Worm (Caenorhabditis elegans) whole organism, L4 larva: ENCODE data around the gene ZK616.65.

Experiments used
- D1046.2 ChIP-seq: fragments of 200-800 bp; sonication (Bioruptor generic); IDR thresholded peaks from 2 replicates; pipeline ENCODE4 v1.3.6; 2022; ENCODE audit warnings: missing genetic modification characterization, missing compliant biosample characterization
- F26F4.8 ChIP-seq: fragments of 200-800 bp; sonication (Bioruptor generic); conservative IDR thresholded peaks from 2 replicates; pipeline ENCODE4 v1.3.6; 2022; ENCODE audit warnings: missing genetic modification characterization, missing compliant biosample characterization
- T20F7.1 ChIP-seq: fragments of 200-800 bp; sonication (Bioruptor generic); optimal IDR thresholded peaks from 2 replicates; lab custom pipeline; 2018; ENCODE audit warnings: mild to moderate bottlenecking, missing genetic modification characterization, missing compliant biosample characterization
- T26A8.4 ChIP-seq: fragments of 200-800 bp; sonication (Bioruptor generic); IDR thresholded peaks from 2 replicates; pipeline ENCODE4 v1.3.6; 2022; ENCODE audit warnings: missing genetic modification characterization, missing compliant biosample characterization
- Y48G9A.11 ChIP-seq: fragments of 200-800 bp; sonication (Bioruptor generic); IDR thresholded peaks from 2 replicates; pipeline ENCODE4 v1.3.6; 2022; ENCODE audit warnings: missing genetic modification reagents, missing genetic modification characterization, missing compliant biosample characterization
- Y5F2A.4 ChIP-seq: fragments of 200-800 bp; sonication (Bioruptor generic); optimal IDR thresholded peaks from 2 replicates; lab custom pipeline; 2018; ENCODE audit warnings: mild to moderate bottlenecking, missing genetic modification characterization, missing compliant biosample characterization
- ama-1 ChIP-seq: fragments of 150-350 bp; optimal IDR thresholded peaks from 2 replicates; lab custom pipeline; 2014; ENCODE audit warnings: inconsistent platforms, mixed read lengths
- arid-1 ChIP-seq: fragments of 200-800 bp; sonication (Bioruptor generic); conservative IDR thresholded peaks from 2 replicates; pipeline ENCODE4 v1.3.6; 2022; ENCODE audit warnings: missing genetic modification reagents, missing genetic modification characterization, missing compliant biosample characterization
- ceh-28 ChIP-seq: fragments of 150-350 bp; optimal IDR thresholded peaks from 2 replicates; lab custom pipeline; 2014; ENCODE audit warnings: missing biosample characterization, missing genetic modification reagents, missing genetic modification characterization
- ceh-44 ChIP-seq: fragments of 200-800 bp; sonication (Bioruptor generic); IDR thresholded peaks from 2 replicates; pipeline ENCODE4 v1.3.6; 2022; ENCODE audit warnings: missing genetic modification reagents, missing genetic modification characterization, missing compliant biosample characterization
- ceh-82 ChIP-seq: sonication (generic microtip); optimal IDR thresholded peaks from 2 replicates; lab custom pipeline; 2017; ENCODE audit warnings: missing biosample characterization, missing genetic modification characterization
- daf-12 ChIP-seq: fragments of 150-350 bp; optimal IDR thresholded peaks from 2 replicates; lab custom pipeline; 2014; ENCODE audit warnings: missing biosample characterization, missing genetic modification reagents, missing genetic modification characterization
- dpl-1 ChIP-seq: fragments of 150-350 bp; optimal IDR thresholded peaks from 2 replicates; lab custom pipeline; 2014; ENCODE audit warnings: missing biosample characterization, missing genetic modification reagents, missing genetic modification characterization
- egl-27 ChIP-seq: sonication (generic microtip); optimal IDR thresholded peaks from 3 replicates; lab custom pipeline; 2017; ENCODE audit warnings: missing biosample characterization, missing genetic modification reagents, missing genetic modification characterization
- egl-43 ChIP-seq: fragments of 200-800 bp; sonication (Bioruptor generic); IDR thresholded peaks from 2 replicates; pipeline ENCODE4 v1.3.6; 2022; ENCODE audit warnings: missing genetic modification reagents, missing genetic modification characterization, missing compliant biosample characterization
- fos-1 ChIP-seq: fragments of 150-350 bp; optimal IDR thresholded peaks from 2 replicates; lab custom pipeline; 2014; ENCODE audit warnings: missing biosample characterization, missing genetic modification characterization
- hlh-11 ChIP-seq: fragments of 200-800 bp; sonication (Bioruptor generic); optimal IDR thresholded peaks from 2 replicates; lab custom pipeline; 2018; ENCODE audit warnings: mild to moderate bottlenecking, missing genetic modification characterization, missing compliant biosample characterization
- hlh-30 ChIP-seq: sonication (generic microtip); optimal IDR thresholded peaks from 2 replicates; lab custom pipeline; 2017; ENCODE audit warnings: antibody characterized with exemption, mild to moderate bottlenecking, missing genetic modification characterization, missing compliant biosample characterization; ENCODE audit not compliant: insufficient read depth
- lim-7 ChIP-seq: fragments of 200-800 bp; sonication (Bioruptor generic); IDR thresholded peaks from 2 replicates; pipeline ENCODE4 v1.3.6; 2022; ENCODE audit warnings: missing genetic modification characterization, missing compliant biosample characterization
- lin-39 ChIP-seq: fragments of 150-350 bp; optimal IDR thresholded peaks from 2 replicates; lab custom pipeline; 2014; ENCODE audit warnings: missing biosample characterization, missing genetic modification reagents, missing genetic modification characterization
- lsy-2 ChIP-seq, 2 experiments: fragments of 150-350 bp in 1 of 2; sonication (generic microtip) in 1 of 2; optimal IDR thresholded peaks; 2 replicates each; lab custom pipeline; 2014 to 2017; ENCODE audit warnings: missing biosample characterization in 2 of 2, missing genetic modification characterization in 2 of 2
- madf-9 ChIP-seq: fragments of 200-800 bp; sonication (Bioruptor generic); conservative IDR thresholded peaks from 2 replicates; pipeline ENCODE4 v1.3.6; 2022; ENCODE audit warnings: missing genetic modification reagents, missing genetic modification characterization, missing compliant biosample characterization
- mdt-29 ChIP-seq: fragments of 200-800 bp; sonication (Bioruptor generic); IDR thresholded peaks from 2 replicates; pipeline ENCODE4 v1.3.6; 2022; ENCODE audit warnings: missing genetic modification reagents, missing genetic modification characterization, missing compliant biosample characterization
- nhr-237 ChIP-seq: sonication (generic microtip); optimal IDR thresholded peaks from 2 replicates; lab custom pipeline; 2017; ENCODE audit warnings: missing biosample characterization, missing genetic modification characterization
- nhr-28 ChIP-seq: fragments of 150-350 bp; optimal IDR thresholded peaks from 2 replicates; lab custom pipeline; 2014; ENCODE audit warnings: missing biosample characterization, missing genetic modification characterization
- nhr-42 ChIP-seq: fragments of 200-800 bp; sonication (Bioruptor generic); IDR thresholded peaks from 2 replicates; pipeline ENCODE4 v1.3.6; 2022; ENCODE audit warnings: missing genetic modification characterization, missing compliant biosample characterization
- php-3 ChIP-seq: fragments of 200-800 bp; sonication (Bioruptor generic); IDR thresholded peaks from 2 replicates; pipeline ENCODE4 v1.3.6; 2022; ENCODE audit warnings: missing genetic modification reagents, missing genetic modification characterization, missing compliant biosample characterization
- rbr-2 ChIP-seq: sonication (generic microtip); optimal IDR thresholded peaks from 2 replicates; lab custom pipeline; 2016; ENCODE audit warnings: missing genotype, missing genetic modification characterization, missing compliant biosample characterization
- sdz-12 ChIP-seq: fragments of 200-800 bp; sonication (Bioruptor generic); optimal IDR thresholded peaks from 2 replicates; lab custom pipeline; 2018; ENCODE audit warnings: mild to moderate bottlenecking, missing genetic modification characterization, missing compliant biosample characterization
- snpc-1.2 ChIP-seq: fragments of 200-800 bp; sonication (Bioruptor generic); IDR thresholded peaks from 2 replicates; pipeline ENCODE4 v1.3.6; 2022; ENCODE audit warnings: missing genetic modification reagents, missing genetic modification characterization, missing compliant biosample characterization
- snpc-4 ChIP-seq: fragments of 150-350 bp; optimal IDR thresholded peaks from 2 replicates; lab custom pipeline; 2014; ENCODE audit warnings: missing biosample characterization, missing genetic modification characterization
- tra-1 ChIP-seq: fragments of 200-800 bp; sonication (Bioruptor generic); IDR thresholded peaks from 2 replicates; pipeline ENCODE4 v1.3.6; 2022; ENCODE audit warnings: missing genetic modification reagents, missing genetic modification characterization, missing compliant biosample characterization
- unc-62 ChIP-seq, 3 experiments: fragments of 150-350 bp in 1 of 3; sonication (generic microtip); optimal IDR thresholded peaks in 2 of 3; peaks in 1 of 3; 1 replicate in 1 of 3; 2 replicates in 2 of 3; lab custom pipeline; 2014 to 2017; ENCODE audit warnings: missing biosample characterization in 3 of 3, missing genetic modification characterization in 3 of 3, missing genetic modification reagents in 3 of 3, missing genotype in 1 of 3
- zfp-2 ChIP-seq: sonication (generic microtip); optimal IDR thresholded peaks from 2 replicates; lab custom pipeline; 2016; ENCODE audit warnings: mild to moderate bottlenecking, missing genetic modification characterization, missing compliant biosample characterization
- zfp-3 ChIP-seq: fragments of 200-800 bp; sonication (Bioruptor generic); conservative IDR thresholded peaks from 2 replicates; pipeline ENCODE4 v1.3.6; 2022; ENCODE audit warnings: missing genetic modification reagents, missing genetic modification characterization, missing compliant biosample characterization
- ztf-7 ChIP-seq: fragments of 150-350 bp; optimal IDR thresholded peaks from 2 replicates; lab custom pipeline; 2014; ENCODE audit warnings: missing biosample characterization, missing genetic modification characterization

ZK616.65 gene

DNA sequence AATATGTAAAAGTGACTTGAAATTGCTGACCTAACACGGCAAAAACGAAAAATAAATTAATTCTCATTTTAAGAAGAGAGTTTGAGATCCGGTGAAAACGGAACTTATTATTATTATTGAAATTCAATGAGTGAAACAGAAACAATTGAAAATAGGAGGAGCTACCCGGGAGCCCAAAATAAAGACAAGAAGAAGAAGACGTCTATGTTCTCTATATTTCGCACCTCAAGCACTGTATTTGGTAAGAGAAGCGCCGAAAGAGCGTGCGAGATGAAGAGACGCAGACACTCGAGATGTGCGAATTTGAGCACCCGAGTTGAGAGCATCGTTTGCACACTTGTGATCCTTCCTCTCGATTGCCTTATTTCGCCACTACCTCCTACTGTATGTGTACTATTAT lies 4.7 kb upstream of the ZK616.65 start, which contains the start of gene spp-7:
Gene spp-7, minus strand, starts transcription at position 101 of the 400 bp plus-strand sequence.
- no peak for TF ChIP-seq hlh-11 (tag; lab: Kevin White, UChicago)
- TF ChIP-seq D1046.2 (GFP tag; lab: Robert Waterston, UW): no peak
- TF ChIP-seq nhr-28 (tag; lab: Kevin White, UChicago): no peak
- no peak for TF ChIP-seq egl-27 (tag; lab: Kevin White, UChicago)
- TF ChIP-seq ceh-82: no peak
- TF ChIP-seq Y5F2A.4 (GFP tag; lab: Kevin White, UChicago): no peak
- no peak for TF ChIP-seq tra-1 (GFP tag; lab: Robert Waterston, UW)
- no peak for TF ChIP-seq zfp-3
- TF ChIP-seq ztf-7 (tag; lab: Kevin White, UChicago): no peak
- TF ChIP-seq, all 104 proteins: peak for 0

- TF ChIP-seq ceh-28 (tag; lab: Kevin White, UChicago) (peak; percentile 85), egl-43 (GFP tag; lab: Robert Waterston, UW) (no peak), hlh-30 (tag; lab: Kevin White, UChicago) (no peak), dpl-1 (GFP tag; lab: Kevin White, UChicago) (no peak)
Measured at ce11 chrIV:5411641-5412337, 769 bp upstream of the ZK616.65 start, which contains the start of gene ZK616.8. Gene ZK616.8 (minus strand): TSS chrIV:5412193.

DNA sequence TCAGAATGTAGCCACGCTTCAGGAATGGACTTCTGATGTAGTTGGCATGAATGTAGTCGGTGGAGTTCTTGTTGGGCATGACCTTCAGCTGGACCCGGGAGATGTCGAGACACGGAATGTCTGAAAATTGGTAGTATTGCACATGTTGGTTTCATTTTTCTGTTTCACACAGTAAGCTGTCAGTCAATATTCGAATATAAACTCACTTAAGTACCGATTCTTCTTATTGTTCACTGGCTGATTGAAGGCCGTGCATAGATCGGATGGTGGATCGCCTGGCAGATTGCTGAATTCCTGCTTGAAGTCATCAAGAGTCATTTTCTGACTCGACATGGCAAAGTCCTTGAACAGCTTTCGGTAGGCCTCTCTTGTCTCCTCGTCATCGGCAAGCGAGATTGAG lies 1.9 kb downstream of the ZK616.65 start:
- TF ChIP-seq unc-62 (GFP tag; optimal IDR thresholded peaks at IDR 0.05 in 1 of 2; lab: Kevin White, UChicago) (peak in 1 of 2 experiments; percentile 95), unc-62 (tag; optimal IDR thresholded peaks at IDR 0.05; lab: Kevin White, UChicago) (no peak), zfp-2 (tag; lab: Kevin White, UChicago) (no peak)

- TF ChIP-seq rbr-2 (tag; lab: Kevin White, UChicago): no peak
- no peak for TF ChIP-seq snpc-4 (tag; lab: Kevin White, UChicago)
- TF ChIP-seq php-3: no peak
- TF ChIP-seq ama-1 (lab: Kevin White, UChicago): no peak
Measured at ce11 chrIV:5405345-5405744, 5.7 kb downstream of the ZK616.65 start, which contains the start of gene ZK616.61. Gene ZK616.61 (plus strand): TSS chrIV:5405645.

DNA sequence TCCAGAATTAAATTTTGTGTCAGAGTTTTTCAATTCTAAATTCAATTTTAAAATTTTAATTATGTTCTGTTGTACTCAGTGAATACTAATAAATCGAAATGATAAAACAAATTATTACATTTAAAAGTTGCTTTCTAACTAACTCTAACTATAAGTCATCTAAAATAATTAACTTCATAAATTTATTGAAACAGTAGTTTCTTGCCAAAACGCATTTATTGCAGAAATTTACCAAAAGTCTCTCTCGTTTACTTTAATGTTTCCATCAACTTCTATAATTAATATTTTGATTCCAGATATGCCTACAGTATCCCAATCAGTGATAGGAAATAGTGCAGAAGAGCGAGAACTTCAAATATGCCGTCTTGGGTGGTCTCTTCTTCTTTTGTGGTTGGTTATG lies 10.4 kb downstream of the ZK616.65 start, which contains the start of gene ZK616.1:
Gene ZK616.1, plus strand, starts transcription at position 301 of the 400 bp plus-strand sequence.
- TF ChIP-seq fos-1 (tag; lab: Kevin White, UChicago): no peak
- TF ChIP-seq lsy-2 (tag; optimal IDR thresholded peaks at IDR 0.05; lab: Kevin White, UChicago): no peak
- TF ChIP-seq unc-62 (GFP tag; optimal IDR thresholded peaks at IDR 0.05 in 1 of 2; lab: Kevin White, UChicago): peak in 1 of 2 experiments; percentile 16
- TF ChIP-seq unc-62 (tag; optimal IDR thresholded peaks at IDR 0.05; lab: Kevin White, UChicago): no peak

DNA sequence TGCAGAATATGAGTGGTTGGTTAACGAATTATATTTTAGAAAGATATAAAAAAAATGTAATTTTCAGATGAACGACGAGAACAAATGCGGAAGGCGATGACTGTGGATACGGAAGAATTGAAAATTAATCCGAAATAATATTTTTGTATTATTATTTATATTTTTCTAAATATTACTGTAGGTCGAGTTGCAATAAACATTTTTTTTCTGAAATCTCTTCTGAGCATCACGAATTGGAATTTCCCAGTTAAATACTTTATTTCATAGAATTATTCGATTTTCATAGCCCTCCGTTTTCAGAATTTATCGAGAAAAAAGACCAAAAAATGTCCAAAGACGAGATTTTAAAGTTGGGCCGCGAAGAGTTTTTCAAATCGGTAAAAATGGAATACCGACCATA lies 13.5 kb downstream of the ZK616.65 start, which contains the start of gene ZK616.2:
Gene ZK616.2, plus strand, starts transcription at position 301 of the 400 bp plus-strand sequence.
- TF ChIP-seq ceh-44 (GFP tag; lab: Robert Waterston, UW): no peak
- no peak for TF ChIP-seq nhr-237
- TF ChIP-seq F26F4.8 (GFP tag; lab: Robert Waterston, UW): no peak
- no peak for TF ChIP-seq madf-9 (GFP tag; lab: Robert Waterston, UW)
- TF ChIP-seq Y48G9A.11: no peak
- no peak for TF ChIP-seq arid-1 (GFP tag; lab: Robert Waterston, UW)
- TF ChIP-seq mdt-29 (GFP tag; lab: Robert Waterston, UW): no peak
- TF ChIP-seq T26A8.4 (GFP tag; lab: Robert Waterston, UW): no peak
- no peak for TF ChIP-seq nhr-42 (GFP tag; lab: Robert Waterston, UW)
- TF ChIP-seq hlh-30 (tag; lab: Kevin White, UChicago): no peak
- no peak for TF ChIP-seq rbr-2 (tag; lab: Kevin White, UChicago)
- no peak for TF ChIP-seq snpc-1.2 (GFP tag; lab: Robert Waterston, UW)
- TF ChIP-seq lin-39 (tag; lab: Kevin White, UChicago): no peak
- no peak for TF ChIP-seq lim-7 (GFP tag; lab: Robert Waterston, UW)
- TF ChIP-seq sdz-12 (GFP tag; lab: Kevin White, UChicago): no peak
- no peak for TF ChIP-seq T20F7.1
- TF ChIP-seq daf-12 (tag; lab: Kevin White, UChicago): no peak
